Fruit fly (Drosophila melanogaster) whole organism, wandering third instar larva: ENCODE data around the gene alpha-Man-IIb.

Experiments
- Abd-B ChIP-seq: fragments of >200 bp; optimal IDR thresholded peaks from 2 replicates; lab custom pipeline; 2017; ENCODE audit warnings: missing biosample characterization, missing genetic modification characterization
- Dfd ChIP-seq: fragments of >200 bp; optimal IDR thresholded peaks from 2 replicates; lab custom pipeline; 2017; ENCODE audit warnings: missing biosample characterization, missing genetic modification characterization
- Dif ChIP-seq: fragments of 200-275, 200-300 bp; sonication (Bioruptor generic); optimal IDR thresholded peaks from 2 replicates; lab custom pipeline; 2018; ENCODE audit warnings: missing biosample characterization, missing genetic modification characterization; ENCODE audit not compliant: partially characterized antibody
- GATAd ChIP-seq: sonication (Bioruptor generic); optimal IDR thresholded peaks from 2 replicates; lab custom pipeline; 2016; ENCODE audit warnings: missing biosample characterization, missing genetic modification characterization
- HLH106 ChIP-seq: fragments of 200-800 bp; optimal IDR thresholded peaks from 3 replicates; lab custom pipeline; 2019; ENCODE audit warnings: missing biosample characterization, mild to moderate bottlenecking, missing genetic modification characterization, moderate library complexity
- Hnf4 ChIP-seq: fragments of 200-800 bp; sonication (Bioruptor generic); optimal IDR thresholded peaks from 2 replicates; lab custom pipeline; 2016; ENCODE audit warnings: missing biosample characterization, mild to moderate bottlenecking, missing genetic modification characterization
- Hr78 ChIP-seq: fragments of >200 bp; optimal IDR thresholded peaks from 2 replicates; lab custom pipeline; 2017; ENCODE audit warnings: missing biosample characterization, missing genetic modification characterization
- Hr83 ChIP-seq: fragments of 200-300 bp; sonication (Bioruptor generic); optimal IDR thresholded peaks from 2 replicates; lab custom pipeline; 2016; ENCODE audit warnings: missing biosample characterization, mild to moderate bottlenecking, missing genetic modification characterization, moderate library complexity; ENCODE audit not compliant: poor library complexity, severe bottlenecking
- Jra ChIP-seq: sonication (Bioruptor generic); optimal IDR thresholded peaks from 2 replicates; lab custom pipeline; 2016; ENCODE audit warnings: missing biosample characterization, missing genetic modification characterization
- Mio ChIP-seq: sonication (Bioruptor generic); optimal IDR thresholded peaks from 2 replicates; lab custom pipeline; 2016; ENCODE audit warnings: missing biosample characterization, missing genetic modification characterization
- Myc ChIP-seq: fragments of >200 bp; optimal IDR thresholded peaks from 2 replicates; lab custom pipeline; 2017
- OdsH ChIP-seq: fragments of 200-800 bp; sonication (Bioruptor generic); optimal IDR thresholded peaks from 2 replicates; lab custom pipeline; 2016; ENCODE audit warnings: missing biosample characterization, mild to moderate bottlenecking, missing genetic modification characterization
- Rel ChIP-seq, 2 experiments: fragments of 200-800 bp; sonication (Bioruptor generic) in 1 of 2; optimal IDR thresholded peaks; 2 replicates in 1 of 2; 3 replicates in 1 of 2; lab custom pipeline; 2016 to 2019; ENCODE audit warnings: mild to moderate bottlenecking in 2 of 2, missing biosample characterization in 2 of 2, missing genetic modification characterization in 2 of 2, moderate library complexity in 1 of 2
- Sp1 ChIP-seq: fragments of 200-800 bp; sonication (Bioruptor generic); optimal IDR thresholded peaks from 3 replicates; lab custom pipeline; 2019; ENCODE audit warnings: missing biosample characterization, mild to moderate bottlenecking, missing genetic modification characterization, moderate library complexity
- Vsx2 ChIP-seq: fragments of 200-300, 225-300 bp; sonication (Bioruptor generic); optimal IDR thresholded peaks from 2 replicates; lab custom pipeline; 2018; ENCODE audit warnings: missing biosample characterization, missing genetic modification characterization; ENCODE audit not compliant: partially characterized antibody
- br ChIP-seq: fragments of 200-800 bp; sonication (Bioruptor generic); optimal IDR thresholded peaks from 2 replicates; lab custom pipeline; 2016; ENCODE audit warnings: missing biosample characterization, missing genetic modification characterization
- dmrt93B ChIP-seq: fragments of 200-800 bp; sonication (Bioruptor generic); optimal IDR thresholded peaks from 2 replicates; lab custom pipeline; 2018; ENCODE audit warnings: missing biosample characterization, mild to moderate bottlenecking, missing genetic modification characterization
- dsf ChIP-seq: sonication (Bioruptor generic); optimal IDR thresholded peaks from 2 replicates; lab custom pipeline; 2016; ENCODE audit warnings: missing biosample characterization, missing genetic modification characterization, borderline replicate concordance
- ey ChIP-seq: fragments of 200-800 bp; sonication (Bioruptor generic); optimal IDR thresholded peaks from 2 replicates; lab custom pipeline; 2016; ENCODE audit warnings: missing biosample characterization, missing genetic modification characterization
- foxo ChIP-seq, 2 experiments: fragments of 200-800 bp; sonication (Bioruptor generic); optimal IDR thresholded peaks; 2 replicates in 1 of 2; 3 replicates in 1 of 2; lab custom pipeline; 2016 to 2017; ENCODE audit warnings: missing biosample characterization in 2 of 2, missing genetic modification characterization in 2 of 2
- fru ChIP-seq: fragments of 200-800 bp; sonication (Bioruptor generic); optimal IDR thresholded peaks from 3 replicates; lab custom pipeline; 2016; ENCODE audit warnings: missing biosample characterization, mild to moderate bottlenecking, missing genetic modification characterization
- h ChIP-seq: fragments of 200-800 bp; sonication (Bioruptor generic); optimal IDR thresholded peaks from 3 replicates; lab custom pipeline; 2016; ENCODE audit warnings: missing biosample characterization, mild to moderate bottlenecking, missing genetic modification characterization
- lola ChIP-seq: fragments of >200 bp; optimal IDR thresholded peaks from 2 replicates; lab custom pipeline; 2017; ENCODE audit warnings: missing biosample characterization, missing genetic modification characterization
- pan ChIP-seq: fragments of >200 bp; optimal IDR thresholded peaks from 2 replicates; lab custom pipeline; 2017
- psq ChIP-seq: fragments of 200-800 bp; sonication (Bioruptor generic); optimal IDR thresholded peaks from 3 replicates; lab custom pipeline; 2017; ENCODE audit warnings: missing biosample characterization, mild to moderate bottlenecking, missing genetic modification characterization, moderate library complexity
- rgr ChIP-seq: fragments of 200-800 bp; sonication (Bioruptor generic); optimal IDR thresholded peaks from 3 replicates; lab custom pipeline; 2016; ENCODE audit warnings: missing biosample characterization, mild to moderate bottlenecking, missing genetic modification characterization
- sage ChIP-seq: fragments of 200-800 bp; sonication (Bioruptor generic); optimal IDR thresholded peaks from 2 replicates; lab custom pipeline; 2016; ENCODE audit warnings: missing biosample characterization, mild to moderate bottlenecking, missing genetic modification characterization
- sv ChIP-seq: fragments of 200-800 bp; sonication (Bioruptor generic); optimal IDR thresholded peaks from 3 replicates; lab custom pipeline; 2016; ENCODE audit warnings: missing biosample characterization, missing genetic modification characterization
- tai ChIP-seq: sonication (Bioruptor generic); optimal IDR thresholded peaks from 2 replicates; lab custom pipeline; 2016; ENCODE audit warnings: missing biosample characterization, missing genetic modification characterization
- usp ChIP-seq: fragments of >200 bp; optimal IDR thresholded peaks from 2 replicates; lab custom pipeline; 2017; ENCODE audit warnings: missing biosample characterization, missing genetic modification characterization
- woc ChIP-seq: sonication (Bioruptor generic); optimal IDR thresholded peaks from 2 replicates; lab custom pipeline; 2016; ENCODE audit warnings: missing biosample characterization, mild to moderate bottlenecking, missing genetic modification characterization

alpha-Man-IIb gene

DNA sequence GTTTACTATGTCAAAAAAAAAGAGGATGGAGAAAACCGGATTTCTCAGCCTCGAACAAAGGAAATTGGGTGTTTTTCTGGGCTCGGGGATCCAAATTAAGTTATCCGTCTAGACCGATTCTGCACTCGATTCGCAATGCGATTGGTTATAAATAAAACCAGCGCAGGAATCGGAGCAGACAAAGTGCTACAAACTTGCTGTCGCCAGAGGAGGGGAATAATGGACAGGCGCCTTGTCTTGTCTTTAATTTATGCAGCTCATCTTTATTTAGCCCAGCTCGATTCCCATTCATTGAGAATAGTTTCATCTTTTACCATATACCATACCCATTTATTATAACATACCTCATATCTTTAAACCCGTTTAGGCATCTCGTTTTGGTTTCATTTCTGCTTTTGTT is 630 bp downstream of the alpha-Man-IIb start:
- TF ChIP-seq Myc (lab: Kevin White, UChicago) (no peak), tai (GFP tag; lab: Kevin White, UChicago) (no peak), Abd-B (GFP tag; lab: Kevin White, UChicago) (no peak), fru (GFP tag; lab: Kevin White, UChicago) (no peak), HLH106 (tag; lab: Kevin White, UChicago) (no peak)

DNA sequence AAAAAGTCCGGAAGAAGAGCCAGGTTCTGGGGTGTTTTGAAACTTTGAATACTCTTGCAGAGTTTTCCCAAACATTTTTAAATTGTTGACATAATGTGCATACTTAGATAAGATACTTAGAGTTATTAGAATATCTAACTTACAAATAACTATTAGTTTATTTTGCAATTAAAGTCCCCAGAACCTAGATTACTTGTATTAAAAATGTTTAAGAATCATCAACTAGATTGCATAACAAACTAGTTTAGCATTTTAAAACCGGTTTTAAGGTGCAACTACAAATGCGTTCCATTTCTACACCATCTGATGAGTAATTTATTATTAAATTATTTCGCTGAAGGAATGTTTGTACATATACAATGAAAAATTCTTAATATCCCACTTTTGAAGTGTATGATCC is 2.3 kb downstream of the alpha-Man-IIb start:
- TF ChIP-seq br (GFP tag; lab: Kevin White, UChicago): no peak
- TF ChIP-seq woc (GFP tag; lab: Kevin White, UChicago): peak; percentile 63
- TF ChIP-seq pan (lab: Kevin White, UChicago): no peak
- TF ChIP-seq fru (GFP tag; lab: Kevin White, UChicago): peak; percentile 9
- no peak for TF ChIP-seq Dif (GFP tag; lab: Kevin White, UChicago)
- no peak for TF ChIP-seq tai (GFP tag; lab: Kevin White, UChicago)
- TF ChIP-seq ey: no peak
- TF ChIP-seq GATAd: no peak
- peak in 1 of 2 experiments; percentile 26 for TF ChIP-seq foxo (GFP tag; optimal IDR thresholded peaks at IDR 0.05; lab: Kevin White, UChicago)
- TF ChIP-seq Hnf4 (GFP tag; lab: Kevin White, UChicago): no peak
- TF ChIP-seq Vsx2 (GFP tag; lab: Kevin White, UChicago): no peak
- peak; percentile 12 for TF ChIP-seq Sp1 (GFP tag; lab: Kevin White, UChicago)
- TF ChIP-seq usp (GFP tag; lab: Kevin White, UChicago): no peak
- TF ChIP-seq HLH106 (tag; lab: Kevin White, UChicago): peak; percentile 8
- no peak for TF ChIP-seq sv (GFP tag; lab: Kevin White, UChicago)
- TF ChIP-seq OdsH (GFP tag; lab: Kevin White, UChicago): no peak
- no peak for TF ChIP-seq rgr

dm6 chr3R:15807306-15807705 is 3.3 kb downstream of the alpha-Man-IIb start:
- no peak for TF ChIP-seq Rel (GFP tag; optimal IDR thresholded peaks at IDR 0.05; lab: Kevin White, UChicago)
- TF ChIP-seq Rel (tag; optimal IDR thresholded peaks at IDR 0.05; lab: Kevin White, UChicago): no peak
- TF ChIP-seq OdsH (GFP tag; lab: Kevin White, UChicago): no peak
- no peak for TF ChIP-seq ey
- no peak for TF ChIP-seq Sp1 (GFP tag; lab: Kevin White, UChicago)
- TF ChIP-seq dsf: no peak
- no peak for TF ChIP-seq dmrt93B (GFP tag; lab: Kevin White, UChicago)
- no peak for TF ChIP-seq Abd-B (GFP tag; lab: Kevin White, UChicago)
- TF ChIP-seq Dfd (GFP tag; lab: Kevin White, UChicago): no peak
- TF ChIP-seq Hnf4 (GFP tag; lab: Kevin White, UChicago): no peak
- no peak for TF ChIP-seq lola
- no peak for TF ChIP-seq GATAd
- no peak for TF ChIP-seq sage (GFP tag; lab: Kevin White, UChicago)
- TF ChIP-seq Mio: no peak
- TF ChIP-seq psq (GFP tag; lab: Kevin White, UChicago): no peak
- no peak for TF ChIP-seq Vsx2 (GFP tag; lab: Kevin White, UChicago)
- no peak for TF ChIP-seq Myc (lab: Kevin White, UChicago)
- no peak for TF ChIP-seq h (GFP tag; lab: Kevin White, UChicago)
- TF ChIP-seq foxo (GFP tag; optimal IDR thresholded peaks at IDR 0.05; lab: Kevin White, UChicago): no peak

dm6 chr3R:15807877-15808381 is 3.9 kb downstream of the alpha-Man-IIb start:
- peak; percentile 72 for TF ChIP-seq psq (GFP tag; lab: Kevin White, UChicago)
- no peak for TF ChIP-seq Sp1 (GFP tag; lab: Kevin White, UChicago)
- peak; percentile 86 for TF ChIP-seq fru (GFP tag; lab: Kevin White, UChicago)

DNA sequence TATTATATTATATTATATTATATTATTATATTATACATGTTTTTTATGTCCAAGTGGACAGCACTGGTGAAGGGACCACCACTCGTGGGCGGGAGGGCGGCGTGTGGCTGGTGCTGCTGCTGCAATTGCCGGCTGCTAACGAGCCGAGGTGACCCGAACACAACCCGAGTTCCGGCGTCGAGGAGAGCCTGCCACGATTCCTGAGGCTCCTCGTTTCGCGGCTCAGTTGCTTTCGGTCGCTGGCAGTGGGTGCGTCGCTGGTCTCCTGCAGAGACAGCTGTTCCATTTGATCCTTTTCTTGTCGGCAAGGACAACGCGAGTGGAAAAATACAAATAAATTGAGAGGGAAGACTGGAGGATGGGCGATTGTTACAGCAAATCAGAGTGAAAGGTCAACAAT is 6.3 kb downstream of the alpha-Man-IIb start:
- TF ChIP-seq Hr78 (no peak), psq (GFP tag; lab: Kevin White, UChicago) (no peak), woc (GFP tag; lab: Kevin White, UChicago) (no peak), Hr83 (GFP tag; lab: Kevin White, UChicago) (no peak), sv (GFP tag; lab: Kevin White, UChicago) (no peak), Dfd (GFP tag; lab: Kevin White, UChicago) (no peak), Mio (no peak), Sp1 (GFP tag; lab: Kevin White, UChicago) (no peak), Jra (GFP tag; lab: Kevin White, UChicago) (no peak)
